Worm (Caenorhabditis elegans): ENCODE data around the gene K12H6.7.

The K12H6.7 gene

DNA sequence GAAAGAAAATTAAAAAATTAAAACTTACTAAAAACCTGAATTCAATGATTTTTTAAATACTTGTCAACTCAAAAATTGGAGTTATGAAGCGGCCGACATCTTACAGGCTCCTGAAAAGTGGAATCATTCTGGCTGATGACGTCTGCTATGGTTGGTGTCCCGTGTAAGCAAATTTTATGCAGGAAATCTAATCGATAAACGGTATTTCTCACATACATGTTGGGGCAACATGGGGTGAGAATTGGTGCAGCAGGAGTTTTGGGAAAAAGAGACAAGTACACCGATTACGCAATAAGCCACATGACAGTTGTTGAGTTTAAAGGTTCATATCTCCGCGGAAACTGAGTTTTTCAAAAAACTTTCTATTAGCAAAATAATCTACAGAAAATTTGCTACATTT, 21.3 kb downstream of the K12H6.7 start, which contains the start of gene K12H6.2:
TSS of gene K12H6.2 (minus strand) at position 101 of the 400 bp plus-strand sequence.
- no peak for TF ChIP-seq nhr-12 (tag; optimal IDR thresholded peaks at IDR 0.05)
- no peak for TF ChIP-seq snpc-4 (tag; optimal IDR thresholded peaks at IDR 0.05)
- no peak for TF ChIP-seq skn-1 (tag; optimal IDR thresholded peaks at IDR 0.05)
- no peak for TF ChIP-seq nhr-11 (tag; optimal IDR thresholded peaks at IDR 0.05)
- TF ChIP-seq ama-1 (optimal IDR thresholded peaks at IDR 0.05): no peak
- TF ChIP-seq elt-1 (tag; optimal IDR thresholded peaks at IDR 0.05): no peak
- no peak for TF ChIP-seq F13H6.1 (tag; optimal IDR thresholded peaks at IDR 0.05)
- no peak for TF ChIP-seq lin-11 (tag; optimal IDR thresholded peaks at IDR 0.05)
- no peak for TF ChIP-seq C34F6.9 (tag; optimal IDR thresholded peaks at IDR 0.05)
- TF ChIP-seq nhr-25 (tag; optimal IDR thresholded peaks at IDR 0.05): no peak
- no peak for TF ChIP-seq egl-27 (tag; optimal IDR thresholded peaks at IDR 0.05)
- no peak for TF ChIP-seq lin-13 (GFP tag; optimal IDR thresholded peaks at IDR 0.05)
- no peak for TF ChIP-seq blmp-1 (tag; optimal IDR thresholded peaks at IDR 0.05; ENCODE audit: insufficient read depth)
- no peak for TF ChIP-seq lsy-2 (tag; optimal IDR thresholded peaks at IDR 0.05)
- no peak for TF ChIP-seq nhr-6 (tag; optimal IDR thresholded peaks at IDR 0.05)
- TF ChIP-seq peb-1 (tag; optimal IDR thresholded peaks at IDR 0.05): no peak
- no peak for TF ChIP-seq ceh-82 (tag; optimal IDR thresholded peaks at IDR 0.05)
- TF ChIP-seq ztf-4 (tag; optimal IDR thresholded peaks at IDR 0.05): no peak

DNA sequence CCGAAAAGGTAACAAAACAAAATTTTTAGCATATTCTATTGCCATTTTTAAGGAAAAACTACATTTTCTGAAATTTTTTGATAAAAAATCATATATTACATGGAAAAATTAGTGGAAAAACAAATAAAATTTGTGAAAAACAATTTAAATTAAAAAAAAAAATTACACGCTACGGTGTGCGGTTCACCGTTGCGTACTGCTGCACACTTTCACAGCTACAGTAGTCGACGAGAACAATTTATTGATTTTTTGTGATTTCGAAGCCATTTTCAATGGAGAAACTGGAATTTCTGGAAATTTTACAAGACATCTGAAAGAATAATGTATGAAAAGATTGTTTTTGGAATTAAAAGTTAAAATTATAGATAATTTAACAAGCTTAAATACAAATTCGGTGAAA, 21.7 kb downstream of the K12H6.7 start:
- TF ChIP-seq ztf-11 (tag; optimal IDR thresholded peaks at IDR 0.05) (no peak), elt-3 (tag; optimal IDR thresholded peaks at IDR 0.05) (no peak), F13H6.1 (tag; optimal IDR thresholded peaks at IDR 0.05) (no peak), unc-62 (GFP tag; optimal IDR thresholded peaks at IDR 0.05) (no peak), ZK546.5 (tag; optimal IDR thresholded peaks at IDR 0.05) (no peak), blmp-1 (tag; optimal IDR thresholded peaks at IDR 0.05; ENCODE audit: insufficient read depth) (no peak), nhr-6 (tag; optimal IDR thresholded peaks at IDR 0.05) (no peak), nhr-129 (tag; optimal IDR thresholded peaks at IDR 0.05) (no peak), lsy-2 (tag; optimal IDR thresholded peaks at IDR 0.05) (no peak)

DNA sequence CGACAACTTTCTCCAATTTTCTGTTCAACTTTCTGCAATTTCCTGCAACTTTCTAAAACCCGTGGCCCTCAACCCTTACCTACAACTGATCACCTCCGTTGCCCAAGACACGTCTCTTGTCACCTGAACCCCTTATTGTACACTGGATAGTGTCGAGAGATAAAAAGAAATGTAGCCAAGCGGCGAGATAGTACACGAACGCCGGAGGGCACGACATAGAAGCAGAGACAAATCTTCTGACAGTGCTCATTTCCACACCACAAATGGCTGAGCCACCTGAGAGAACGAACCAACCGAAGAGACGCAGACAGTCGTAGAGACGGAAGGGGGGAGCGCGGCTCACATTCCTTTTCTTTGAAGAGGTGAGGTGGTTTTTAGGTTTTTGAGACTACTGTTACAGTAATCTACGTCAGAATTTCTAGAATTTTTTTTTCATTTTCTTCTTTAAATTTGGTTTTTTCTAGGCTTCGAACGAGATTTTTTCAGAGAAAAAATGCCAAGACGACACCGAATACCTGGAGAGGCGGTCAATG, 29.0 kb downstream of the K12H6.7 start, which contains the start of gene K12H6.12:
TSS of gene K12H6.12 (plus strand) at position 483 of the 533 bp plus-strand sequence.
- TF ChIP-seq ama-1 (optimal IDR thresholded peaks at IDR 0.05) (no peak), unc-55 (GFP tag; optimal IDR thresholded peaks at IDR 0.05) (no peak), F13H6.1 (tag; optimal IDR thresholded peaks at IDR 0.05) (peak; percentile 0)

DNA sequence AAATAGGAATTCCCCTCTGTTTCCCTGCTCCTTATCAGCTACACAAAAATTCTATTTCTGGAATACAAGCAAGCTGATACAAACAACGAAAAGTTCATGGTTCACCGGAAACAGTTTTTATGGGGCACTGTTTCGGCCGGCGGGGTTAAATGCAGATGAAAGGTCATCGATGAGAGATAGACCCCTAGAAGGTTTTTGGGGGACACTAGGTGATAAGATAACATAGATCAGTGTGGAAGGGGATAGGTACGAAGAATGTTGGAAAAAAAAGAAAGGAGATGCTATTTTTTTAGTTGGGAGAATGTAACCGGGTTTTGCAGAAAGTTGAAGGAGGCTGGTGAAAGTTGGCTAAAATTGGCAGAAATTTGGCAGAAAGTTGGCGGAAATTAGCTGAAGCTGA, 31.2 kb downstream of the K12H6.7 start:
- TF ChIP-seq C34F6.9 (tag; optimal IDR thresholded peaks at IDR 0.05): no peak
- no peak for TF ChIP-seq zag-1 (tag; optimal IDR thresholded peaks at IDR 0.05)

DNA sequence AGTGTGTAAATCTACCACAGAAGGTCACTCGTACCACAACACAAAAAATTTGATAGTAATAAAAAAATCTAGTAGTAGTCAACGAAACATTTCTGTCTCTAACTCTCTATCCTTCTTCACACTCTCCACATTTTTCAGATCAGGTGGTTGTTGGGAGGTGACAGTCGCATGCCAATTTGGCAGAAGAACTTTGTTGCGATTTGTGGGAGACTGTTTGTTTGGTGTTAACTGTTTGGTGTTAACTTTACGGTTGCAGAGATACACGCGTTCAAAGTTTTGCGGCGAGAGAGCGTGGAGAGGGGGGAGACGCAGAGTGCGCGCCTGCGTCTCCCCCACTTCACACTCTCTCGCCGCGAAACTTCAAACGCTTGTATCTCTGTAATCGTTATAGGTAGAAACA, 31.8 kb downstream of the K12H6.7 start:
- TF ChIP-seq ztf-4 (tag; optimal IDR thresholded peaks at IDR 0.05): no peak
- TF ChIP-seq crh-2 (tag; optimal IDR thresholded peaks at IDR 0.05): no peak
- TF ChIP-seq sem-4 (tag; optimal IDR thresholded peaks at IDR 0.05): no peak
- no peak for TF ChIP-seq ceh-82 (tag; optimal IDR thresholded peaks at IDR 0.05)
- TF ChIP-seq egl-27 (tag; optimal IDR thresholded peaks at IDR 0.05): no peak
- TF ChIP-seq fos-1 (tag; optimal IDR thresholded peaks at IDR 0.05): no peak
- peak; percentile 21 for TF ChIP-seq nhr-129 (tag; optimal IDR thresholded peaks at IDR 0.05)
- TF ChIP-seq ztf-11 (tag; optimal IDR thresholded peaks at IDR 0.05): no peak
- TF ChIP-seq mdl-1 (tag; optimal IDR thresholded peaks at IDR 0.05): no peak
- no peak for TF ChIP-seq nhr-12 (tag; optimal IDR thresholded peaks at IDR 0.05)
- no peak for TF ChIP-seq snpc-4 (tag; optimal IDR thresholded peaks at IDR 0.05)
- no peak for TF ChIP-seq unc-39 (tag; optimal IDR thresholded peaks at IDR 0.05)
- peak; percentile 56 for TF ChIP-seq nhr-25 (tag; optimal IDR thresholded peaks at IDR 0.05)
- no peak for TF ChIP-seq sma-3 (GFP tag; optimal IDR thresholded peaks at IDR 0.05)
- no peak for TF ChIP-seq zag-1 (tag; optimal IDR thresholded peaks at IDR 0.05)

DNA sequence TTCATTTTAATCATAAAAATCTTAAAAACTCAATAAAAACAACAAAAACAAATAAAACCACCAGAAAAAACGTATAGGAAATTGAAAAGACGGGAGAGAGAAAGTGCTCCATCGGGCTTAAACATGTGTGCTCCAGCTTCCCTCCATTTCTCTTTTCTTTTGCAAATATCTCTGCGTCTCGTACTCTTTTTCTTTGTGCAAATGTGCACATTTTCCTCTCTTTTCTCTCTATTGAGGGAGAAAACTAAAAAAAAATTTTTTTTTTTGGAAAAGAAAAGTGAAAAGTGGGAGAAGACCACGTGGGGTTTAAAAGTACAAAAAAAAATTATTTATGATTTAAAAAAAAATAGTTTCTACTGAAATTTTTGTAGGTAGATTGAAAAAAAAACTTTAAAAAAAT, 32.5 kb downstream of the K12H6.7 start:
- TF ChIP-seq sma-9 (GFP tag; optimal IDR thresholded peaks at IDR 0.05) (peak; percentile 52), sma-9 (tag; optimal IDR thresholded peaks at IDR 0.05) (no peak), mdl-1 (tag; optimal IDR thresholded peaks at IDR 0.05) (peak in 1 of 2 experiments; percentile 72), sma-3 (GFP tag; optimal IDR thresholded peaks at IDR 0.05) (no peak), unc-55 (GFP tag; optimal IDR thresholded peaks at IDR 0.05) (peak; percentile 78), F13H6.1 (tag; optimal IDR thresholded peaks at IDR 0.05) (peak; percentile 38), nhr-6 (tag; optimal IDR thresholded peaks at IDR 0.05) (no peak), ZK546.5 (tag; optimal IDR thresholded peaks at IDR 0.05) (no peak), lin-39 (tag; optimal IDR thresholded peaks at IDR 0.05) (no peak), nhr-77 (tag; optimal IDR thresholded peaks at IDR 0.05) (no peak), ztf-1 (GFP tag; conservative IDR thresholded peaks at IDR 0.05) (no peak), crh-2 (tag; optimal IDR thresholded peaks at IDR 0.05) (no peak), elt-3 (tag; optimal IDR thresholded peaks at IDR 0.05) (no peak), nhr-129 (tag; optimal IDR thresholded peaks at IDR 0.05) (peak; percentile 2), ztf-11 (tag; optimal IDR thresholded peaks at IDR 0.05) (no peak), lin-13 (GFP tag; optimal IDR thresholded peaks at IDR 0.05) (peak; percentile 13), nhr-237 (tag; optimal IDR thresholded peaks at IDR 0.05) (no peak), C34F6.9 (tag; optimal IDR thresholded peaks at IDR 0.05) (peak; percentile 53), mbf-1 (tag; optimal IDR thresholded peaks at IDR 0.05) (no peak), skn-1 (tag; optimal IDR thresholded peaks at IDR 0.05) (no peak), blmp-1 (tag; optimal IDR thresholded peaks at IDR 0.05; ENCODE audit: insufficient read depth) (peak; percentile 12), unc-62 (GFP tag; optimal IDR thresholded peaks at IDR 0.05) (no peak), nhr-10 (tag; optimal IDR thresholded peaks at IDR 0.05) (no peak), lsy-2 (tag; optimal IDR thresholded peaks at IDR 0.05) (peak in 1 of 2 experiments; percentile 65)

Data from whole organism, L2 larva.